Worm (Caenorhabditis elegans): ENCODE results near the gene M117.1.

M117.1 gene

DNA sequence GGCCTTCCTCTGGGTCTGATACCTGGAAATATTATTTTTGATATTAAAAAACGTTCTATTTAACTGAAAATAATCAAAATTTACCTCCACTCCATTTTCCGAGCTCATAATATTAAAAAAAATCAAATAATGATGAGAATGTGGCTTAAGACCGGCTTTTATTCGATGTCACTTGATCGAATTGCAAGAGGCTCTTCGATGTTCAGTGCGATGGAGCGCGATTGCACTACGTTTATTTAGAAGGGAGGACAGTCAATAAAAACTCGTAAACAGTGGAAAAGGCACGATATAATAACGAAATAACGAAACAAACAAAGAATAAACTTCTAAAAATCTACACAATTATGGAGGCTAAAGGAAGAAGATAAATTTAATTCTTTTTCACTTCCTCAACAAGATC, 40.7 kb downstream of the M117.1 start, which contains the start of gene tag-30 (continued):
- no peak for TF ChIP-seq unc-86 (tag; optimal IDR thresholded peaks at IDR 0.05)
- no peak for TF ChIP-seq ceh-63 (GFP tag; optimal IDR thresholded peaks at IDR 0.05)
- TF ChIP-seq hpl-2 (GFP tag; optimal IDR thresholded peaks at IDR 0.05) = no peak
- TF ChIP-seq nhr-76 (tag; optimal IDR thresholded peaks at IDR 0.05) = no peak
- no peak for TF ChIP-seq fkh-8 (tag; optimal IDR thresholded peaks at IDR 0.05)
- no peak for TF ChIP-seq nhr-11 (tag; optimal IDR thresholded peaks at IDR 0.05)
- no peak for TF ChIP-seq lin-13 (GFP tag; optimal IDR thresholded peaks at IDR 0.05)
- TF ChIP-seq ceh-88 (GFP tag; IDR thresholded peaks at IDR 0.05) = no peak
- no peak for TF ChIP-seq egl-13 (tag; optimal IDR thresholded peaks at IDR 0.05)
- no peak for TF ChIP-seq mab-9 (GFP tag; IDR thresholded peaks at IDR 0.05)
- TF ChIP-seq nhr-85 (tag) = no peak
- TF ChIP-seq nhr-71 (tag; optimal IDR thresholded peaks at IDR 0.05) = peak; percentile 67
- TF ChIP-seq isw-1 (GFP tag; IDR thresholded peaks at IDR 0.05) = no peak
- no peak for TF ChIP-seq mdl-1 (tag; optimal IDR thresholded peaks at IDR 0.05)
- TF ChIP-seq unc-130 (tag; optimal IDR thresholded peaks at IDR 0.05) = peak; percentile 32
- TF ChIP-seq elt-2 (tag; optimal IDR thresholded peaks at IDR 0.05) = no peak
- TF ChIP-seq ceh-90 (tag; optimal IDR thresholded peaks at IDR 0.05) = no peak
- TF ChIP-seq nhr-77 (tag; optimal IDR thresholded peaks at IDR 0.05) = peak; percentile 31
- TF ChIP-seq mep-1 (tag; optimal IDR thresholded peaks at IDR 0.05) = no peak
- TF ChIP-seq tlp-1 (tag; optimal IDR thresholded peaks at IDR 0.05) = no peak
- TF ChIP-seq nhr-19 (GFP tag; conservative IDR thresholded peaks at IDR 0.05) = no peak
- TF ChIP-seq dsc-1 (tag; optimal IDR thresholded peaks at IDR 0.05) = peak; percentile 35
- TF ChIP-seq lir-3 (tag; optimal IDR thresholded peaks at IDR 0.05; ENCODE audit: poor library complexity) = no peak
- TF ChIP-seq jun-1 (tag; optimal IDR thresholded peaks at IDR 0.05) = no peak
- no peak for TF ChIP-seq sox-4 (tag; optimal IDR thresholded peaks at IDR 0.05)
- no peak for TF ChIP-seq alr-1 (tag; optimal IDR thresholded peaks at IDR 0.05; ENCODE audit: borderline replicate concordance)
- TF ChIP-seq F16B12.6 (tag; optimal IDR thresholded peaks at IDR 0.05) = peak; percentile 13
- no peak for TF ChIP-seq ztf-11 (tag; optimal IDR thresholded peaks at IDR 0.05)
- no peak for TF ChIP-seq efl-3 (GFP tag; optimal IDR thresholded peaks at IDR 0.05)
- TF ChIP-seq snpc-4 (tag; optimal IDR thresholded peaks at IDR 0.05) = no peak
- no peak for TF ChIP-seq mef-2 (tag; optimal IDR thresholded peaks at IDR 0.05)
- no peak for TF ChIP-seq nhr-12 (tag; optimal IDR thresholded peaks at IDR 0.05)
- TF ChIP-seq Y116A8C.19 (tag; optimal IDR thresholded peaks at IDR 0.05; ENCODE audit: borderline replicate concordance) = no peak
- peak; percentile 39 for TF ChIP-seq lin-15B (tag; optimal IDR thresholded peaks at IDR 0.05)
- no peak for TF ChIP-seq fkh-10 (GFP tag; optimal IDR thresholded peaks at IDR 0.05)
- peak; percentile 43 for TF ChIP-seq xbp-1 (tag; optimal IDR thresholded peaks at IDR 0.05)
- peak; percentile 54 for TF ChIP-seq ama-1 (optimal IDR thresholded peaks at IDR 0.05)
- no peak for TF ChIP-seq snu-23 (GFP tag; optimal IDR thresholded peaks at IDR 0.05)

DNA sequence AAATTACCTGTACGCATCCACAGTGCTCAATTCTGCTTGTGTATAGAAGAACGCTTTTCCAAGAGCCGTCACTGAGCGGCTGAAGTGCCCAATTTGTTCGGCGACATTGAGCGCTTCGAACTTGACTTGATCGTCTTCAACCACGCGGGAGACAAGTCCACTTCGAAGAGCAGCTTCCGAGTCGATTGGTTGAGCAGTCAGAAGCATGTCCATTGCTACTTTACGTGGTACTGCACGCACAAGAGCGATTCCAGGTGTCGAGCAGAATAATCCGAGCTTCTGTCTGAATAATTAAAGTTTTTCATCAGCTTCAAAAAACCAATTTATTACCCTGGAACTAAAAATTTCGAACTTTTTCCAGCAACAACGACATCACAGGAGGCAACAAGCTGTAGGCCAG, 41.4 kb downstream of the M117.1 start:
- TF ChIP-seq vab-15 (tag; optimal IDR thresholded peaks at IDR 0.05) (no peak), irx-1 (tag; optimal IDR thresholded peaks at IDR 0.05) (no peak), sox-4 (tag; optimal IDR thresholded peaks at IDR 0.05) (no peak), nhr-20 (tag; optimal IDR thresholded peaks at IDR 0.05) (no peak)

DNA sequence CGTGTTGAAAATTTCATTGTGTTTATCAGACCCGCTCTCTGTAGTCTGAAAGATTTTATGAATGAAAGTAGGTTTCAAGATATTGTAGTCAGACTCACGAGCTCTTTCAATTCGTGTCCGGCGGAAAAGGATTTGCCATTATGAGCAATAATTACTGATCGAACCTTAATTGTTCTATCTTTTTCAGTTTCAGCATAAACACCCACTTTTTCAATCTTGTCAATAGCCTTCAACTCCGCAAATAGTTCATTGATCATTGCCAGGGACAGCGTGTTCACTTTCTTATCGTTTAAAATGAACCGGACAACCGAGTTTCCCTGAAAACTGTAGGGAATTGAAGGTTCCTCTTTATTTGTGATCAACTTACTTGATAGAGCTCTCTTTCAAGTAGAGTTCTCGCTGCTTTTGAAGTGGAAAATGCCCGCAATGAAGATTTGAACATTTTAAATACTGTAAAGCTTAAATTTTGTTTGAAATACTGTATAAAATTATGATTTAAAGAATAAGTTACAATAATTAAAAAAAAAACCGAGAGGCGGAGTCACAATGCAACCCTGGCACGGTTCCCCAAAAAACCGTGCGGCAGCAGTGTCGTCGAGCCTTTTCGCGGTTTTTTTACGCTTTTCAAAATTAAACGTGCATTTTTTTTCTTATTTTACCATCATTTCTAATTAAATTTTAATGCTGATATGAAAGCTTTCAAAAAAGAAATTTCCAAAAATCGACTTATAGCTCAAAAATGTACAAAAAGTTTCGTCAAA, 42.0 kb downstream of the M117.1 start, which contains the start of gene ech-2:
ech-2 (minus strand) TSS at position 452 of the 761 bp plus-strand sequence.
- TF ChIP-seq elt-3 (tag; optimal IDR thresholded peaks at IDR 0.05) = peak in 1 of 6 experiments; percentile 20
- TF ChIP-seq lin-35 (GFP tag; optimal IDR thresholded peaks at IDR 0.05) = peak; percentile 17 to 48
- peak; percentile 41 for TF ChIP-seq blmp-1 (tag; optimal IDR thresholded peaks at IDR 0.05)
- peak; percentile 9 for TF ChIP-seq swsn-7 (tag; optimal IDR thresholded peaks at IDR 0.05)
- TF ChIP-seq hpl-2 (GFP tag; optimal IDR thresholded peaks at IDR 0.05) = no peak
- TF ChIP-seq snu-23 (GFP tag; optimal IDR thresholded peaks at IDR 0.05) = peak; percentile 12
- no peak for TF ChIP-seq hlh-4 (tag; optimal IDR thresholded peaks at IDR 0.05)
- no peak for TF ChIP-seq ceh-88 (GFP tag; IDR thresholded peaks at IDR 0.05)
- peak; percentile 34 for TF ChIP-seq efl-1 (optimal IDR thresholded peaks at IDR 0.05)
- peak; percentile 33 to 93 for TF ChIP-seq efl-1 (GFP tag; optimal IDR thresholded peaks at IDR 0.05 in 1 of 2)
- peak; percentile 1 for TF ChIP-seq lin-14 (GFP tag; optimal IDR thresholded peaks at IDR 0.05)
- no peak for TF ChIP-seq nhr-77 (tag; optimal IDR thresholded peaks at IDR 0.05)
- peak; percentile 27 to 46 (median 33) for TF ChIP-seq dpl-1 (GFP tag; optimal IDR thresholded peaks at IDR 0.05)
- peak; percentile 28 for TF ChIP-seq C16A3.4 (tag; optimal IDR thresholded peaks at IDR 0.05)
- peak; percentile 31 for TF ChIP-seq nhr-47 (tag; optimal IDR thresholded peaks at IDR 0.05)

Measured in whole organism, L1 larva.